Fruit fly (Drosophila melanogaster) Kc167 (cell line): ENCODE results near the gene Cow.

Source experiments
- Sin3A ChIP-seq: fragments of >200 bp; optimal IDR thresholded peaks from 2 replicates; lab custom pipeline; 2018; ENCODE audit warnings: missing external identifiers
- h ChIP-seq: fragments of >200 bp; optimal IDR thresholded peaks from 3 replicates; lab custom pipeline; 2018; ENCODE audit warnings: missing external identifiers
- psq ChIP-seq: fragments of >200 bp; optimal IDR thresholded peaks from 2 replicates; lab custom pipeline; 2017; ENCODE audit warnings: missing external identifiers
- ttk ChIP-seq: sonication (Bioruptor generic); optimal IDR thresholded peaks from 2 replicates; lab custom pipeline; 2017; ENCODE audit warnings: missing external identifiers

DNA sequence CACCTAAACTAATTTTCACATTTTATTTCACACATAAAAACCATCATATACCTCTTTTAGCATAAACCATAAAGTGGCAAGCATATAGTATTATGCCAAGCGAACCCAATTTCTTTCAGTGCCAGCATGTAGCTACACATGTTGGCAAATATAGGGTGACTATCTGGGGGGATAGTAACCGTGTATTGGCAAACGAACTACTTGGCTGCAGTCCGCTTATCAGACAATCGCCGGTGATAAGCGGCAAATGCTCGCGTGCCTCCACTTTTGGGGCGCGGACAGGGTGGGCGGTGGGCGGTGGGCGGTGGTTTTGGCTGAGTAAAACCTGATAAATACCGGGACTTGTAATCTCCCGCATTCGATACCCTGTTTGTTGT lies 27.1 kb upstream of the Cow start:
- no peak for TF ChIP-seq h
- no peak for TF ChIP-seq Sin3A
- TF ChIP-seq psq (lab: Kevin White, UChicago), result no peak
- TF ChIP-seq ttk (lab: Kevin White, UChicago), result no peak
